Fruit fly (Drosophila melanogaster): ENCODE results near the gene Atg101.

Atg101 gene

dm6 chrX:18791368-18791767 lies at the start of gene Atg101:
Gene Atg101, plus strand, starts transcription at chrX:18791668.
- TF ChIP-seq ey (GFP tag; optimal IDR thresholded peaks at IDR 0.05) (no peak), Vsx2 (GFP tag; optimal IDR thresholded peaks at IDR 0.05; ENCODE audit: partially characterized antibody) (no peak)

DNA sequence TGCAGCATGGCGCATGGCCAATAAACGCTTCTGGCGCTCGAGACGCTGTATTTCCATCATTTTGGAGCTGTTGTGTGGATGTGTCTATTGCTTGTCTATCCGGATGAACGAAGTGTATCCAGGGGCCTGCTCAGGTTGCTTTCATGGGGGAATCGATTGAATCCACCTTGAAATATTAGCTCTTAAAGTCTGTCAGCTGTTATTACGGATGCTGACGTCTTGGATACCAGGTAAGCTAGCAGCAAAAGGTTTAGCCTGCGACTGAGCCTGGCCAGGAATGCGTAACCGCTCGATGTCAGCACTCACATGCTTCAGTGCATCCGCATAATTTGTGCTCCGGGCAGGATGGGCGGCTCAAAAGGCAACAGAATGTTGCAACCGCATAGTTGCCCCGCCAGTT lies 43.3 kb upstream of the Atg101 start, which contains the start of gene CG12609:
Gene CG12609, minus strand, starts transcription at position 101 of the 400 bp plus-strand sequence.
- TF ChIP-seq CG9705 (GFP tag; optimal IDR thresholded peaks at IDR 0.05): no peak
- TF ChIP-seq Hr78 (GFP tag; optimal IDR thresholded peaks at IDR 0.05): no peak
- no peak for TF ChIP-seq ey (GFP tag; optimal IDR thresholded peaks at IDR 0.05)
- no peak for TF ChIP-seq br (GFP tag; optimal IDR thresholded peaks at IDR 0.05)
- no peak for TF ChIP-seq sage (GFP tag; optimal IDR thresholded peaks at IDR 0.05)
- TF ChIP-seq brk (GFP tag; optimal IDR thresholded peaks at IDR 0.05): no peak
- no peak for TF ChIP-seq Dif (GFP tag; optimal IDR thresholded peaks at IDR 0.05; ENCODE audit: partially characterized antibody)
- no peak for TF ChIP-seq lola (GFP tag; optimal IDR thresholded peaks at IDR 0.05)
- no peak for TF ChIP-seq foxo (GFP tag; optimal IDR thresholded peaks at IDR 0.05)
- TF ChIP-seq rgr (GFP tag; optimal IDR thresholded peaks at IDR 0.05): no peak
- no peak for TF ChIP-seq usp (GFP tag; optimal IDR thresholded peaks at IDR 0.05)
- no peak for TF ChIP-seq Sp1 (GFP tag; optimal IDR thresholded peaks at IDR 0.05)
- TF ChIP-seq fru (GFP tag; optimal IDR thresholded peaks at IDR 0.05): no peak
- no peak for TF ChIP-seq dl (GFP tag; optimal IDR thresholded peaks at IDR 0.05; ENCODE audit: insufficient read depth in 1 of 2, partially characterized antibody in 2 of 2)
- no peak for TF ChIP-seq N (GFP tag; optimal IDR thresholded peaks at IDR 0.05)
- no peak for TF ChIP-seq Hr83 (GFP tag; optimal IDR thresholded peaks at IDR 0.05; ENCODE audit: poor library complexity, severe bottlenecking)

dm6 chrX:18771356-18771755 lies 20.1 kb upstream of the Atg101 start:
- TF ChIP-seq GATAd (GFP tag; optimal IDR thresholded peaks at IDR 0.05) (no peak), dmrt93B (GFP tag; optimal IDR thresholded peaks at IDR 0.05) (no peak), Abd-B (GFP tag; optimal IDR thresholded peaks at IDR 0.05) (no peak), Sp1 (GFP tag; optimal IDR thresholded peaks at IDR 0.05) (no peak)

DNA sequence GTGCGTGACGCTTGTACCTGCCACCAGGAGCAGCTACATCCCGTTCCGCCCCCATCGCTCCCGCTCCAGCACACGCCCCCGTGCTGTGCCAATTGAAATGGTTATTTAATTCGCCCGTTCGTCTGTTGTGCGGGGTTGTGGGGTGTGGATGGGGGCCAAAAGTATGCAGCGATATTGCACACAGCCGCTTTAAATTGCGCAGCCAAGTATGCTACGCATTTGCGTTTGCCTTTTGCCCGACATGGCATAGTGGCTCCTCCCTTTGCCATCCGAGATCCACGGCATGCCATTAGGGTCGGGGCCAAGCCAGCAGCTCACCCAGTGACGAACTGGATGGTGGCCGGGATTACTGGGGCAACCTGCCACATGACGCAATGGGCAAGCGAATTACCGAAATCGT lies 19.5 kb upstream of the Atg101 start:
- no peak for TF ChIP-seq Rel (GFP tag; optimal IDR thresholded peaks at IDR 0.05)
- TF ChIP-seq Rel (tag; optimal IDR thresholded peaks at IDR 0.05): no peak
- peak; percentile 87 for TF ChIP-seq N (GFP tag; optimal IDR thresholded peaks at IDR 0.05)
- TF ChIP-seq rgr (GFP tag; optimal IDR thresholded peaks at IDR 0.05): no peak
- TF ChIP-seq HLH106 (tag; optimal IDR thresholded peaks at IDR 0.05): no peak
- TF ChIP-seq Myc (optimal IDR thresholded peaks at IDR 0.05): peak; percentile 83
- peak; percentile 35 for TF ChIP-seq Hr78 (GFP tag; optimal IDR thresholded peaks at IDR 0.05)

dm6 chrX:18773817-18774216 lies 17.7 kb upstream of the Atg101 start, which contains the start of gene CCKLR-17D3:
Gene CCKLR-17D3, minus strand, starts transcription at chrX:18774027.
- TF ChIP-seq psq (GFP tag; optimal IDR thresholded peaks at IDR 0.05) (no peak), Rel (GFP tag; optimal IDR thresholded peaks at IDR 0.05) (no peak), Rel (tag; optimal IDR thresholded peaks at IDR 0.05) (no peak), OdsH (GFP tag; optimal IDR thresholded peaks at IDR 0.05) (no peak), pan (optimal IDR thresholded peaks at IDR 0.05) (no peak), woc (GFP tag; optimal IDR thresholded peaks at IDR 0.05) (no peak), lola (GFP tag; optimal IDR thresholded peaks at IDR 0.05) (no peak)

DNA sequence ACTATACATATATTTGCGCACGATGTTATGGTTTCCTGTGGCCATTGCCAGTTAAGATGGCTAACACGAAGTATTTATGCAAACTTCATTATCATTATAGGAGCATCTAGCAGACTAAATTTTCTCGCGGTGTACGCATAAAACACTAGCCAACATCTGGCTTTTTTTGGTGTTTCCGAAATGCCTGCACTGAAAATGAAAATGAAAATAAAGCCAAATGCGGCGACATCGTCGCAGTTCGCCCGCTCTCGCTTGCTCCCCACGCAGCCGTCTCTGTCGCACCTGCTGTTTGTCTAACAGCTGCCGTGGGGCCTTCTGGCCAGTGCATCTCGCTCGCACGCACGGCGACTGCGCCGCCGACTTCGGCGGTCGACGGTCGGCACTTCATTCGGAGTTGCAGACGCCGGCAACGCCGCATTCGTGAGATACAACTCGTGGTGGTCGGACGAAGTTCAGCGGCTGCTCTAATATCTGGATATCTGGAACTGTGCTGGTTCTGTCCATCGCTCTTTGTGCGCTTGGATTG lies 16.6 kb upstream of the Atg101 start, which contains the start of gene CG6891:
Gene CG6891, plus strand, starts transcription at position 411 of the 526 bp plus-strand sequence.
- TF ChIP-seq usp (GFP tag; optimal IDR thresholded peaks at IDR 0.05) (no peak), CrebA (GFP tag; optimal IDR thresholded peaks at IDR 0.05; ENCODE audit: borderline replicate concordance) (no peak), woc (GFP tag; optimal IDR thresholded peaks at IDR 0.05) (peak; percentile 58), brk (GFP tag; optimal IDR thresholded peaks at IDR 0.05) (no peak), Hnf4 (GFP tag; optimal IDR thresholded peaks at IDR 0.05) (peak; percentile 6), jim (GFP tag; optimal IDR thresholded peaks at IDR 0.05) (no peak), Hr78 (GFP tag; optimal IDR thresholded peaks at IDR 0.05) (no peak), br (GFP tag; optimal IDR thresholded peaks at IDR 0.05) (no peak), HLH106 (tag; optimal IDR thresholded peaks at IDR 0.05) (peak; percentile 52), pan (optimal IDR thresholded peaks at IDR 0.05) (no peak), dsf (GFP tag; optimal IDR thresholded peaks at IDR 0.05; ENCODE audit: borderline replicate concordance) (no peak), Rel (GFP tag; optimal IDR thresholded peaks at IDR 0.05) (no peak), Rel (tag; optimal IDR thresholded peaks at IDR 0.05) (peak; percentile 33), h (GFP tag; optimal IDR thresholded peaks at IDR 0.05) (peak; percentile 28), sv (GFP tag; optimal IDR thresholded peaks at IDR 0.05) (no peak), sage (GFP tag; optimal IDR thresholded peaks at IDR 0.05) (no peak), CG9705 (GFP tag; optimal IDR thresholded peaks at IDR 0.05) (peak; percentile 21), dmrt93B (GFP tag; optimal IDR thresholded peaks at IDR 0.05) (peak; percentile 9), lola (GFP tag; optimal IDR thresholded peaks at IDR 0.05) (no peak), Abd-B (GFP tag; optimal IDR thresholded peaks at IDR 0.05) (no peak), OdsH (GFP tag; optimal IDR thresholded peaks at IDR 0.05) (no peak), CG32264 (GFP tag; optimal IDR thresholded peaks at IDR 0.05) (no peak), foxo (GFP tag; optimal IDR thresholded peaks at IDR 0.05) (peak in 1 of 2 experiments; percentile 40), ey (GFP tag; optimal IDR thresholded peaks at IDR 0.05) (peak; percentile 48), rgr (GFP tag; optimal IDR thresholded peaks at IDR 0.05) (peak; percentile 3), Dfd (GFP tag; optimal IDR thresholded peaks at IDR 0.05) (no peak), Vsx2 (GFP tag; optimal IDR thresholded peaks at IDR 0.05; ENCODE audit: partially characterized antibody) (no peak), Mio (GFP tag; optimal IDR thresholded peaks at IDR 0.05) (no peak)
